Worm (Caenorhabditis elegans) whole organism, L4 larva: ENCODE measurements around the gene Y56A3A.2.

Experiments used
- ama-1 ChIP-seq: fragments of 150-350 bp; optimal IDR thresholded peaks from 2 replicates; lab custom pipeline; 2014; ENCODE audit warnings: inconsistent platforms, mixed read lengths
- ceh-82 ChIP-seq: sonication (generic microtip); optimal IDR thresholded peaks from 2 replicates; lab custom pipeline; 2017; ENCODE audit warnings: missing biosample characterization, missing genetic modification characterization
- fos-1 ChIP-seq: fragments of 150-350 bp; optimal IDR thresholded peaks from 2 replicates; lab custom pipeline; 2014; ENCODE audit warnings: missing biosample characterization, missing genetic modification characterization
- lir-3 ChIP-seq: sonication (generic microtip); optimal IDR thresholded peaks from 2 replicates; lab custom pipeline; 2016; ENCODE audit warnings: mild to moderate bottlenecking, missing genetic modification characterization, missing compliant biosample characterization

- TF ChIP-seq ceh-82 (tag; lab: Kevin White, UChicago) = no peak
- no peak for TF ChIP-seq ama-1 (lab: Kevin White, UChicago)
- TF ChIP-seq fos-1 (tag; lab: Kevin White, UChicago) = no peak
- TF ChIP-seq lir-3 (tag; lab: Kevin White, UChicago) = no peak
Observed at ce11 chrIII:11862149-11862548, at the start of gene Y56A3A.2.
